Worm (Caenorhabditis elegans) whole organism, early embryonic: ENCODE data around the gene elo-7.

ENCODE experiments used
- B0310.2 ChIP-seq: sonication (generic microtip); optimal IDR thresholded peaks from 2 replicates; lab custom pipeline; 2016; ENCODE audit warnings: mild to moderate bottlenecking, missing genetic modification characterization, missing compliant biosample characterization
- F13C5.2 ChIP-seq: sonication (generic microtip); optimal IDR thresholded peaks from 2 replicates; lab custom pipeline; 2017; ENCODE audit warnings: mild to moderate bottlenecking, missing genetic modification characterization, inconsistent platforms, missing compliant biosample characterization
- aly-1 ChIP-seq: sonication (generic microtip); optimal IDR thresholded peaks from 2 replicates; lab custom pipeline; 2016; ENCODE audit warnings: missing genetic modification characterization, missing compliant biosample characterization
- ama-1 ChIP-seq: fragments of 150-350 bp; optimal IDR thresholded peaks from 2 replicates; lab custom pipeline; 2014
- ceh-13 ChIP-seq: fragments of 200-800 bp; sonication (Bioruptor generic); optimal IDR thresholded peaks from 2 replicates; lab custom pipeline; 2018; ENCODE audit warnings: mild to moderate bottlenecking, missing genetic modification characterization, missing compliant biosample characterization
- ceh-36 ChIP-seq: sonication (generic microtip); optimal IDR thresholded peaks from 2 replicates; lab custom pipeline; 2016; ENCODE audit warnings: missing genetic modification characterization, inconsistent platforms, missing compliant biosample characterization
- ets-7 ChIP-seq: sonication (generic microtip); optimal IDR thresholded peaks from 2 replicates; lab custom pipeline; 2016; ENCODE audit warnings: missing genotype, missing genetic modification characterization, missing compliant biosample characterization
- flt-1 ChIP-seq: fragments of 200-800 bp; sonication (Bioruptor generic); IDR thresholded peaks from 2 replicates; pipeline ENCODE4 v1.3.6; 2022; ENCODE audit warnings: missing genetic modification characterization, missing compliant biosample characterization
- hmbx-1 ChIP-seq: sonication (generic microtip); optimal IDR thresholded peaks from 2 replicates; lab custom pipeline; 2016; ENCODE audit warnings: mild to moderate bottlenecking, missing genetic modification characterization, missing compliant biosample characterization
- hmg-4 ChIP-seq: fragments of 200-800 bp; sonication (Bioruptor generic); optimal IDR thresholded peaks from 2 replicates; lab custom pipeline; 2018; ENCODE audit warnings: mild to moderate bottlenecking, missing genetic modification characterization, missing compliant biosample characterization
- hnd-1 ChIP-seq: sonication (generic microtip); optimal IDR thresholded peaks from 2 replicates; lab custom pipeline; 2016; ENCODE audit warnings: missing genetic modification characterization, missing compliant biosample characterization
- pes-1 ChIP-seq: fragments of 200-800 bp; sonication (Bioruptor generic); IDR thresholded peaks from 2 replicates; pipeline ENCODE4 v1.3.6; 2022; ENCODE audit warnings: missing genetic modification reagents, missing genetic modification characterization, missing compliant biosample characterization
- scrt-1 ChIP-seq: fragments of 200-800 bp; sonication (Bioruptor generic); IDR thresholded peaks from 2 replicates; pipeline ENCODE4 v1.3.6; 2022; ENCODE audit warnings: missing genetic modification characterization, missing compliant biosample characterization
- sea-1 ChIP-seq: fragments of 200-800 bp; sonication (Bioruptor generic); conservative IDR thresholded peaks from 2 replicates; pipeline ENCODE4 v1.3.6; 2022; ENCODE audit warnings: missing genetic modification characterization, missing compliant biosample characterization
- tbx-11 ChIP-seq: fragments of 200-800 bp; sonication (Bioruptor generic); IDR thresholded peaks from 2 replicates; pipeline ENCODE4 v1.3.6; 2022; ENCODE audit warnings: missing genetic modification characterization, missing compliant biosample characterization
- tbx-37 ChIP-seq: fragments of 200-800 bp; sonication (Bioruptor generic); conservative IDR thresholded peaks from 2 replicates; pipeline ENCODE4 v1.3.6; 2022; ENCODE audit warnings: missing genetic modification reagents, missing genetic modification characterization, missing compliant biosample characterization
- tra-4 ChIP-seq: sonication (generic microtip); optimal IDR thresholded peaks from 2 replicates; lab custom pipeline; 2017; ENCODE audit warnings: missing genetic modification characterization, missing compliant biosample characterization

The elo-7 gene

DNA sequence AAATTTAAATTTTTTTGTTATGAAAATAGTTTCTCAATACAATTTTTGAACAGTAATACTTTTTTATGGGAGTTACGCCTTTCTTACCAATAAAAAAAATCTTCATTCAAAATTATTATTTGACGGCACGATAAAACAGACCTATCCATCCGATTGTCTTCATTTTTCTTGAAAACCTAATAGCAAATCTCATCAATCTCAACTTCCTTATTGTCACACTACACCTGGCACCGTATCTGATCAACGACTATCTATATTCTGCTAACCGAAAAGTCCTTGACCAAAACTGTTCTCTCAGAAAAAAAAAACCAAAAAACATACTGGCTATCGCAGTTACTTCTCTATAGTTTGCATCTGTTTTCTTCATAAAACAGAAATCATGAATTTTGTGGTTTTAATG lies 6.4 kb downstream of the elo-7 start:
- TF ChIP-seq ceh-13: no peak
- no peak for TF ChIP-seq ama-1 (lab: Kevin White, UChicago)

DNA sequence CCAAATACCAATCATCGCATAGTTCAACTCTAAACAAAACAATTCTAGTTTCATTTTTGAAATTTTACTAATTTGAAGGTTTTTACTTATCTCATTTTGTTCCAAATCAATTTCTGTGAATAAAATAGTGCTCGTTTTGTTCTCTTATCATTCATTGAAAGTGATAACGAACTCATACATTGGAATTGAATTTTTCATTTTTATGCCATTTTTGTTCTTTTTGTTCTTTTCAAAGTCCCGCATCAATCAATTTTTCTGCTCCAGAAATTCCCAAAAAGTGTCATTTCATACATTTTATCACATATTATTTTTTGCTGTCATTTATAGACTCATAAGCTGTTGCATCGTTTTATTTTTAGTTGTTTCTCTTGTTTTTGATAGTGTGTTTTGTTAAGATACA lies 7.8 kb downstream of the elo-7 start:
- TF ChIP-seq hmbx-1 (tag; lab: Kevin White, UChicago): no peak
- no peak for TF ChIP-seq ceh-36 (tag; lab: Kevin White, UChicago)
- no peak for TF ChIP-seq scrt-1 (GFP tag; lab: Robert Waterston, UW)
- TF ChIP-seq sea-1: no peak
- TF ChIP-seq F13C5.2 (tag; lab: Kevin White, UChicago): no peak
- no peak for TF ChIP-seq aly-1 (tag; lab: Kevin White, UChicago)
- TF ChIP-seq pes-1: no peak
- TF ChIP-seq flt-1: no peak
- TF ChIP-seq tbx-11 (GFP tag; lab: Robert Waterston, UW): no peak
- no peak for TF ChIP-seq ets-7 (tag; lab: Kevin White, UChicago)
- no peak for TF ChIP-seq hnd-1 (tag; lab: Kevin White, UChicago)
- no peak for TF ChIP-seq tbx-37
- no peak for TF ChIP-seq ama-1 (lab: Kevin White, UChicago)
- no peak for TF ChIP-seq tra-4 (tag; lab: Kevin White, UChicago)
- TF ChIP-seq B0310.2 (tag; lab: Kevin White, UChicago): no peak
- TF ChIP-seq ceh-13: no peak
- no peak for TF ChIP-seq hmg-4

DNA sequence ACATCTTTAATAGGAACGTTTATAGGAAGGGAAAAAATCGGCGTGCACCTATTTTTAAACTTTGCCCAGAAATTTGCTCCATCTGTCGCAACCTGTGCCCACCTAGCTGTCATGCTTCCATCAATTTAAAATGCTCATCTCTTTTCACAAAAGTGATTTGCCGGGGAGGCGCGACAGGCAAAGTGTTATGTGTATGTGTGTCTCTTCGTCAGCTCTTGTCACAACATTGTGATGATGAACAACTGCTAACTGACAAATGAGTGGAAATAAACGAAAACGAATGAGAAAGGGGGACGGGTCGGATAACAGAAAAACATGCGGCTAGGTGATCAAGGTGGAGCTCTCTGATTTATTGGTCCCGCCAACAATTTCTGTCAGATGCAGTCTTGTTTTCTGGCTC lies 8.5 kb downstream of the elo-7 start:
- TF ChIP-seq tbx-37 (no peak), ama-1 (lab: Kevin White, UChicago) (no peak), hmbx-1 (tag; lab: Kevin White, UChicago) (no peak), scrt-1 (GFP tag; lab: Robert Waterston, UW) (no peak), F13C5.2 (tag; lab: Kevin White, UChicago) (no peak), tbx-11 (GFP tag; lab: Robert Waterston, UW) (no peak), aly-1 (tag; lab: Kevin White, UChicago) (no peak), tra-4 (tag; lab: Kevin White, UChicago) (no peak), hmg-4 (no peak), ets-7 (tag; lab: Kevin White, UChicago) (no peak), flt-1 (no peak), hnd-1 (tag; lab: Kevin White, UChicago) (no peak), ceh-13 (no peak), B0310.2 (tag; lab: Kevin White, UChicago) (no peak), ceh-36 (tag; lab: Kevin White, UChicago) (no peak), sea-1 (no peak), pes-1 (no peak)

DNA sequence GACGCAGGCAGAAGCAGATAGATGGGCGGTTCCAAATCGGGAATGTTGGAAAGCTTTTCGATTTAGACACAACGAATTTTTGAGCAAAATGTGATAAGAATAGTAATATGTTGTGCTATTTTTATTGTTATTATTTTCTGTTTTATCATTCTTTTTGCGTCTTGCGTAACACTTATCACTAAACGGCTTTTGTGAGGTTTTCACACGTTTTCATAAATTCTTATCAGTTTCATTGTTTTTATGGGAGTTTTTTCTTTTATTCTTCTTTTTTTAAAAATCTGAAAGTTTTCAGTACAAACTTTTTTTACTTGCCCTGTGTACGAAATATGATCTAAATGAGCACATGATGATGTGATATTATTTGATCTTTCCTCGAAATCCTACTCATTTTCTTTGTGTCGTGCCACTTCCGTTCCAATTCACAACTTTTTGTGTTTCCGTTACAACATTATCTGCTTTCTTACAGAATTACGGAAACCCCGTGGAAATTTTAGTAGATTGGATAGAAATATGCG lies 10.7 kb downstream of the elo-7 start, which contains the start of gene fbl-1:
fbl-1 (plus strand) TSS at position 465 of the 515 bp plus-strand sequence.
- TF ChIP-seq tbx-11 (GFP tag; lab: Robert Waterston, UW) (no peak), hmg-4 (no peak), hnd-1 (tag; lab: Kevin White, UChicago) (no peak), ceh-13 (no peak), sea-1 (no peak), B0310.2 (tag; lab: Kevin White, UChicago) (no peak), ama-1 (lab: Kevin White, UChicago) (no peak), aly-1 (tag; lab: Kevin White, UChicago) (no peak), scrt-1 (GFP tag; lab: Robert Waterston, UW) (no peak), tra-4 (tag; lab: Kevin White, UChicago) (no peak), F13C5.2 (tag; lab: Kevin White, UChicago) (no peak), hmbx-1 (tag; lab: Kevin White, UChicago) (no peak), ceh-36 (tag; lab: Kevin White, UChicago) (no peak), tbx-37 (no peak), flt-1 (no peak), pes-1 (no peak)

DNA sequence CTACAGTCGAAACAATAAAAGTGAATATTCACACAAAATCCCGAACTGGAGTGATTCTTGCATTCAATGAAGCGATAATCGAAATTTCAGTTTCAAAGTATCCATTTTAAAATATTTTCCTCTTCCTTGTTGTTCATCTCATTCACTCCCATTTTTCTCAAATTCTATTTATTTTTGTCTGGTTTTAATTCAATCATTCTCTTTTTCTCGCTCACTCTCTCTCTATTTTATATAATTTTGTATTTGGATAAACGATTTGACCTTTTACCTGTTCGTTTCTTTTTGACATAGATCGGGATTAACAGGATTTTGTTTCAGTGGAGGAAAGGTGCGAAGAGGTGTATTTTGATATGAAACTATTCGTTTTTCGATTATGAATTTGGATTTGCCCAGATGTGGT lies 16.2 kb downstream of the elo-7 start, which contains the start of gene T05A1.5:
T05A1.5 (plus strand) TSS at position 301 of the 400 bp plus-strand sequence.
- TF ChIP-seq tbx-37 (no peak), sea-1 (no peak), flt-1 (no peak), ama-1 (lab: Kevin White, UChicago) (no peak), hnd-1 (tag; lab: Kevin White, UChicago) (no peak), tbx-11 (GFP tag; lab: Robert Waterston, UW) (no peak), hmbx-1 (tag; lab: Kevin White, UChicago) (no peak), ceh-13 (no peak), ceh-36 (tag; lab: Kevin White, UChicago) (no peak), F13C5.2 (tag; lab: Kevin White, UChicago) (no peak), scrt-1 (GFP tag; lab: Robert Waterston, UW) (no peak)

DNA sequence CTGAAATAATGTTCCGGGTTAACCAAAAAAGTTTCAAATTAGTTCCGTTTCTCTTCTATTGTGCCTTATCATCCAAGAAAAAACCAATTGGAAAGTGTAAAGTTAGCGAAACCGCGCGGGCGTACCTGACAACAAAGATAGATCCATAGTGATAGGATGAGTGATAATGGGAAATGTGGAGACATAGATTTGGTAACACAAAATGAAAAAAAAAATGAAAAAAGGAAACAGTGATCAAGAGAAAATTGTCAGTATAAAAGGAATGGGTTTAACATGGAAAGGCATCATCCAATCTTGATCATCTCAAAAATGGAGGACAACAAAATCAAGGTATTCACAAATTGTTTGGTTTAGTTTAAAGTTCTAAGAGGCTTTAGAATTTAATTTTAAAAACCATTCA lies 33.3 kb downstream of the elo-7 start, which contains the start of gene col-122:
col-122 (plus strand) TSS at position 301 of the 400 bp plus-strand sequence.
- TF ChIP-seq ceh-36 (tag; lab: Kevin White, UChicago): no peak
- no peak for TF ChIP-seq sea-1
- no peak for TF ChIP-seq aly-1 (tag; lab: Kevin White, UChicago)
- no peak for TF ChIP-seq tra-4 (tag; lab: Kevin White, UChicago)
- no peak for TF ChIP-seq tbx-37
- no peak for TF ChIP-seq ama-1 (lab: Kevin White, UChicago)
- no peak for TF ChIP-seq B0310.2 (tag; lab: Kevin White, UChicago)
- TF ChIP-seq F13C5.2 (tag; lab: Kevin White, UChicago): no peak
- TF ChIP-seq scrt-1 (GFP tag; lab: Robert Waterston, UW): no peak
- no peak for TF ChIP-seq ets-7 (tag; lab: Kevin White, UChicago)
- no peak for TF ChIP-seq hmbx-1 (tag; lab: Kevin White, UChicago)
- no peak for TF ChIP-seq tbx-11 (GFP tag; lab: Robert Waterston, UW)
- TF ChIP-seq pes-1: no peak
- TF ChIP-seq hmg-4: no peak
- no peak for TF ChIP-seq flt-1
